Worm (Caenorhabditis elegans) whole organism, L1 larva: ENCODE results near the gene F01G4.4.

ENCODE experiments used
- aly-2 ChIP-seq: fragments of 150-350 bp; optimal IDR thresholded peaks from 2 replicates; lab custom pipeline; 2014; ENCODE audit warnings: missing biosample characterization, missing genetic modification characterization
- blmp-1 ChIP-seq: fragments of 150-350 bp; optimal IDR thresholded peaks from 2 replicates; lab custom pipeline; 2014; ENCODE audit warnings: missing biosample characterization, missing genetic modification characterization
- ztf-4 ChIP-seq: fragments of 150-350 bp; optimal IDR thresholded peaks from 2 replicates; lab custom pipeline; 2014; ENCODE audit warnings: missing biosample characterization, missing genetic modification characterization

DNA sequence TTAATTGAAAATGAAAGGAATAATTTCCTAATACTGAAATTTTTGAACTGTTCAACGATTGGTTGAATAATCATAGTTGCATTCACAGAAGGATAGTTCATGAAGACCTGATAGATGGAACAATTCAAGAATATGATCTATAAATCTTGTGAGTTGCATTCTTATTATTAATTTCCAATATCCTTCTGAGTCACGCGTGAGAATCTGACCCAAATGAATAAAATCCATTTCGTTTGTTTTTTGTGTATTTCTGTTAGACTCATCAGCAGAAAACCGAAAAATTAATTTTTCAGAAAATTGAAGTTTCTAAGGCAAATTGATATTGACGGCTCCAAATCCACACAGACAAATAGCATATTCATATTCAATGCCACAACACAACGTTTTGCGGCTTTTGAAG is 46.3 kb downstream of the F01G4.4 start, which contains the start of gene fbxb-79:
- TF ChIP-seq blmp-1 (no peak), ztf-4 (tag; lab: Kevin White, UChicago) (no peak), aly-2 (no peak)
